Worm (Caenorhabditis elegans) whole organism, L1 larva: Measurements from ENCODE around the gene B0416.4.

Experiments used
- efl-1 ChIP-seq, 4 experiments: fragments of 150-350 bp; optimal IDR thresholded peaks in 3 of 4; peaks in 1 of 4; 1 replicate in 1 of 4; 2 replicates in 3 of 4; lab custom pipeline; 2014; ENCODE audit warnings: missing biosample characterization in 2 of 4, missing genetic modification characterization in 2 of 4, missing genetic modification reagents in 2 of 4
- elt-2 ChIP-seq: sonication (generic microtip); optimal IDR thresholded peaks from 2 replicates; lab custom pipeline; 2016; ENCODE audit warnings: missing genetic modification characterization, mild to moderate bottlenecking, inconsistent platforms, missing compliant biosample characterization, missing genetic modification reagents
- grh-1 ChIP-seq: fragments of 200-800 bp; sonication (Bioruptor generic); IDR thresholded peaks from 2 replicates; pipeline ENCODE4 v1.3.6; 2022; ENCODE audit warnings: missing genetic modification reagents, missing genetic modification characterization, missing compliant biosample characterization
- mab-9 ChIP-seq: fragments of 200-800 bp; sonication (Bioruptor generic); IDR thresholded peaks from 2 replicates; pipeline ENCODE4 v1.3.6; 2022; ENCODE audit warnings: missing genetic modification reagents, missing genetic modification characterization, missing compliant biosample characterization
- skn-1 ChIP-seq: fragments of 150-350 bp; optimal IDR thresholded peaks from 2 replicates; lab custom pipeline; 2014; ENCODE audit warnings: missing biosample characterization, missing genetic modification characterization
- snpc-4 ChIP-seq: fragments of 150-350 bp; optimal IDR thresholded peaks from 2 replicates; lab custom pipeline; 2014; ENCODE audit warnings: missing biosample characterization, missing genetic modification characterization

DNA sequence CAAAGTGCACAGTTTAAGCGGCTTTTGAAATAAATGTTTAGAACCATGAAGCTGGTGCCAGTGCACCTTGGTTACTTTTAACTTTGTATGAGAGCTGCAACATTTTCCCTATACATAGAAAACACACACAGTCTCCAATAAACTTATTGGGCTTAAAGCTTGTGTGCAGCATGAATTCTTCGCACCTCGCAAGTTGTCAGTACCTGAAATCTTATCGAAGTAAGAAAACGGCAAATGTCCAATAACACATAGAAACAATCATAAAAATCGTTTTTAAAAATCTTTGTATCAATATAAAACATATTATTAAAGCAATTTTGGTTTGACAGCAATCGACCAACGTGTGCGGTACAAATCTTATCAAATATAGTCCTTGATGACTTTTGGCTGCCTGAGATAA is 10.4 kb upstream of the B0416.4 start:
- TF ChIP-seq elt-2 (tag; lab: Kevin White, UChicago) (no peak), mab-9 (no peak), snpc-4 (tag; lab: Kevin White, UChicago) (no peak), efl-1 (optimal IDR thresholded peaks at IDR 0.05; lab: Kevin White, UChicago) (no peak), efl-1 (GFP tag; optimal IDR thresholded peaks at IDR 0.05 in 1 of 2; lab: Kevin White, UChicago) (no peak), skn-1 (tag; lab: Kevin White, UChicago) (no peak), grh-1 (GFP tag; lab: Robert Waterston, UW) (no peak)
